Fruit fly (Drosophila melanogaster): ENCODE measurements around the gene Ir100a.

Ir100a gene

DNA sequence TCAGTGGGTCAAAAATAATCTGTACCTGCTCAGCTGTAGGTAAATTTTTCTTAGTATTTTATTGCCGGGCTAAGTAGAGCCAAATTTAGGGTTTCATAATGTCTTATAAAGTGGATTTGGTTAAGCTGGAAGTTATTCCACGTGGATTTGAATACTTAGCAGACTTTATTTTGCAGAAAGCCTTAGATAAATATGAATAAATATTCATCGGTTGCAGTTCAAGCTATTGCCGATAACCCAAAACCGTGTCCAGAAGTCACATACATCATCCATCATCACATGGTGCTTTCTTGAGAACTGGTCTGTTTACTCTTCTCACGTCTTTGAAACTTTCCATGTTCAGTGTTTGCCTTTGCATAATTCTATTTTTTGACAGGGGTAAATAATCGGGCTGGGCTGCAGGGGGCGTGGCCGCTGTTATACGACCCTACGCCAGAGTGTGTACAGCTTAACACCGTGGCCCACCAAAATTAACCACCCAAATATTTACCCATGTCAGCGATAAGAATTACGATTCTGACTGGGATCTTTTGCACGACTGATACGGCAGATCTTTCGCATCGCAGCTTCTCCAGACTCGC lies 42.1 kb upstream of the Ir100a start, which contains the start of gene CG2187 (continued):
- TF ChIP-seq slp2 (GFP tag; optimal IDR thresholded peaks at IDR 0.05) (no peak), Lim3 (GFP tag; IDR thresholded peaks at IDR 0.05) (no peak), CG15479 (GFP tag; optimal IDR thresholded peaks at IDR 0.05) (peak; percentile 27), HHEX (GFP tag; optimal IDR thresholded peaks at IDR 0.05) (peak; percentile 11), Pdp1 (GFP tag; optimal IDR thresholded peaks at IDR 0.05) (peak in 1 of 2 experiments; percentile 35), gsb (GFP tag; IDR thresholded peaks at IDR 0.05) (no peak), fd64A (GFP tag; optimal IDR thresholded peaks at IDR 0.05) (peak; percentile 46), luna (GFP tag; optimal IDR thresholded peaks at IDR 0.05) (no peak), CG8944 (GFP tag; optimal IDR thresholded peaks at IDR 0.05) (no peak), gt (GFP tag; IDR thresholded peaks at IDR 0.05) (no peak), CG8924 (tag; optimal IDR thresholded peaks at IDR 0.05) (peak; percentile 6), Dbx (GFP tag; IDR thresholded peaks at IDR 0.05) (peak; percentile 18; the same call in 1 of the 3 replicates), CG1603 (tag; optimal IDR thresholded peaks at IDR 0.05) (peak; percentile 18), schlank (tag; optimal IDR thresholded peaks at IDR 0.05) (peak; percentile 37), hkb (optimal IDR thresholded peaks at IDR 0.05) (no peak), hkb (GFP tag; IDR thresholded peaks at IDR 0.05) (peak; percentile 13; the same call in 1 of the 2 replicates), shn (GFP tag; optimal IDR thresholded peaks at IDR 0.05) (no peak), CG12071 (GFP tag; optimal IDR thresholded peaks at IDR 0.05) (peak; percentile 42), lab (GFP tag; optimal IDR thresholded peaks at IDR 0.05) (peak; percentile 60), Dp (GFP tag; optimal IDR thresholded peaks at IDR 0.05) (no peak), CG17385 (GFP tag; optimal IDR thresholded peaks at IDR 0.05) (peak; percentile 7), odd (GFP tag; optimal IDR thresholded peaks at IDR 0.05) (peak; percentile 14), Med (GFP tag) (peak; percentile 75), CG13424 (tag; optimal IDR thresholded peaks at IDR 0.05) (peak; percentile 25), CG4707 (GFP tag; optimal IDR thresholded peaks at IDR 0.05) (peak; percentile 3), CG13296 (GFP tag; optimal IDR thresholded peaks at IDR 0.05) (peak; percentile 5), HLH3B (GFP tag; IDR thresholded peaks at IDR 0.05) (peak; percentile 22; the same call in 1 of the 2 replicates), amos (GFP tag; IDR thresholded peaks at IDR 0.05; ENCODE audit: partially characterized antibody) (no peak), CG8290 (GFP tag; optimal IDR thresholded peaks at IDR 0.05) (no peak), CG8290 (tag; optimal IDR thresholded peaks at IDR 0.05) (no peak), onecut (GFP tag; IDR thresholded peaks at IDR 0.05) (peak; percentile 20; the same call in 1 of the 2 replicates), CG7987 (GFP tag; optimal IDR thresholded peaks at IDR 0.05) (peak; percentile 18), CG8359 (GFP tag; optimal IDR thresholded peaks at IDR 0.05; ENCODE audit: borderline replicate concordance) (no peak), CG3407 (GFP tag; optimal IDR thresholded peaks at IDR 0.05) (peak; percentile 0), CG6813 (GFP tag; optimal IDR thresholded peaks at IDR 0.05) (peak; percentile 39), caup (GFP tag; optimal IDR thresholded peaks at IDR 0.05; ENCODE audit: severe bottlenecking) (peak; percentile 16), pb (GFP tag; optimal IDR thresholded peaks at IDR 0.05) (no peak), tio (GFP tag; optimal IDR thresholded peaks at IDR 0.05) (no peak), CG15514 (GFP tag; optimal IDR thresholded peaks at IDR 0.05) (peak; percentile 5), ci (GFP tag; IDR thresholded peaks at IDR 0.05) (peak; percentile 60), Asciz (GFP tag; optimal IDR thresholded peaks at IDR 0.05) (peak; percentile 21), so (GFP tag; IDR thresholded peaks at IDR 0.05) (0 out of 3 replicates have a peak, but pooled peaks have one; percentile 15), bsh (GFP tag; optimal IDR thresholded peaks at IDR 0.05) (peak in 1 of 2 experiments; percentile 29), CG18599 (GFP tag; optimal IDR thresholded peaks at IDR 0.05) (peak; percentile 45), Xrp1 (GFP tag; IDR thresholded peaks at IDR 0.05) (0 out of 2 replicates have a peak, but pooled peaks have one; percentile 30), ara (GFP tag; IDR thresholded peaks at IDR 0.05) (no peak)

Data from whole organism, embryonic.